Fruit fly (Drosophila melanogaster) Kc167 (cell line): ENCODE data around the gene Mal-B1.

Experiments
- Sin3A ChIP-seq: fragments of >200 bp; optimal IDR thresholded peaks from 2 replicates; lab custom pipeline; 2018; ENCODE audit warnings: missing external identifiers
- insv ChIP-seq: fragments of >200 bp; optimal IDR thresholded peaks from 3 replicates; lab custom pipeline; 2018; ENCODE audit warnings: missing external identifiers

dm6 chr2L:11839612-11840011, 7.4 kb upstream of the Mal-B1 start, which contains the start of gene Sfp33A3:
- TF ChIP-seq insv (lab: Kevin White, UChicago) (no peak), Sin3A (lab: Kevin White, UChicago) (no peak)
